Worm (Caenorhabditis elegans) whole organism, L1 larva: ENCODE results near the gene hot-3.

ENCODE experiments used
- C04F5.9 ChIP-seq: sonication (generic microtip); optimal IDR thresholded peaks from 2 replicates; lab custom pipeline; 2016; ENCODE audit warnings: missing genetic modification characterization, missing compliant biosample characterization
- C16A3.4 ChIP-seq: fragments of 150-350 bp; optimal IDR thresholded peaks from 2 replicates; lab custom pipeline; 2014; ENCODE audit warnings: missing biosample characterization, missing genetic modification characterization
- ama-1 ChIP-seq: fragments of 150-350 bp; optimal IDR thresholded peaks from 2 replicates; lab custom pipeline; 2014
- blmp-1 ChIP-seq: fragments of 150-350 bp; optimal IDR thresholded peaks from 2 replicates; lab custom pipeline; 2014; ENCODE audit warnings: missing biosample characterization, missing genetic modification characterization
- ceh-63 ChIP-seq: fragments of 200-800 bp; sonication (Bioruptor generic); optimal IDR thresholded peaks from 2 replicates; lab custom pipeline; 2018; ENCODE audit warnings: mild to moderate bottlenecking, missing genetic modification characterization, missing compliant biosample characterization
- ceh-8 ChIP-seq: fragments of 200-800 bp; sonication (Bioruptor generic); optimal IDR thresholded peaks from 2 replicates; lab custom pipeline; 2018; ENCODE audit warnings: mild to moderate bottlenecking, missing genetic modification characterization, moderate library complexity, missing compliant biosample characterization
- efl-1 ChIP-seq, 4 experiments: fragments of 150-350 bp; optimal IDR thresholded peaks in 3 of 4; peaks in 1 of 4; 1 replicate in 1 of 4; 2 replicates in 3 of 4; lab custom pipeline; 2014; ENCODE audit warnings: missing biosample characterization in 2 of 4, missing genetic modification characterization in 2 of 4, missing genetic modification reagents in 2 of 4
- egl-13 ChIP-seq: sonication (generic microtip); optimal IDR thresholded peaks from 2 replicates; lab custom pipeline; 2016; ENCODE audit warnings: missing genotype, missing genetic modification reagents, missing genetic modification characterization, missing compliant biosample characterization
- egl-27 ChIP-seq, 2 experiments: fragments of 150-350 bp in 1 of 2; sonication (generic microtip); optimal IDR thresholded peaks; 3 replicates each; lab custom pipeline; 2017 to 2018; ENCODE audit warnings: missing biosample characterization in 2 of 2, missing genetic modification characterization in 2 of 2, missing genetic modification reagents in 2 of 2
- elt-3 ChIP-seq, 6 experiments: fragments of 150-350 bp in 1 of 6; sonication (generic microtip); optimal IDR thresholded peaks; 2 replicates each; lab custom pipeline; 2017 to 2018; ENCODE audit warnings: missing biosample characterization in 6 of 6, missing genetic modification characterization in 6 of 6, inconsistent platforms in 1 of 6
- fkh-4 ChIP-seq: sonication (generic microtip); optimal IDR thresholded peaks from 2 replicates; lab custom pipeline; 2016; ENCODE audit warnings: missing compliant biosample characterization, missing genetic modification characterization, borderline replicate concordance
- fkh-8 ChIP-seq: sonication (generic microtip); optimal IDR thresholded peaks from 2 replicates; lab custom pipeline; 2016; ENCODE audit warnings: mild to moderate bottlenecking, missing genetic modification characterization, missing compliant biosample characterization
- hlh-4 ChIP-seq: sonication (generic microtip); optimal IDR thresholded peaks from 2 replicates; lab custom pipeline; 2016; ENCODE audit warnings: mild to moderate bottlenecking, missing genetic modification characterization, missing compliant biosample characterization
- irx-1 ChIP-seq: sonication (generic microtip); optimal IDR thresholded peaks from 2 replicates; lab custom pipeline; 2016; ENCODE audit warnings: missing genetic modification characterization, missing compliant biosample characterization
- jun-1 ChIP-seq: fragments of 150-350 bp; optimal IDR thresholded peaks from 2 replicates; lab custom pipeline; 2014; ENCODE audit warnings: missing biosample characterization, missing genetic modification reagents, missing genetic modification characterization
- lin-14 ChIP-seq: fragments of 200-800 bp; sonication (Bioruptor generic); optimal IDR thresholded peaks from 2 replicates; lab custom pipeline; 2018; ENCODE audit warnings: mild to moderate bottlenecking, missing genetic modification characterization, moderate library complexity, missing compliant biosample characterization
- lin-39 ChIP-seq: fragments of 150-350 bp; optimal IDR thresholded peaks from 2 replicates; lab custom pipeline; 2014; ENCODE audit warnings: missing biosample characterization, missing genetic modification reagents, missing genetic modification characterization
- lir-3 ChIP-seq: sonication (generic microtip); optimal IDR thresholded peaks from 2 replicates; lab custom pipeline; 2016; ENCODE audit warnings: mild to moderate bottlenecking, missing genetic modification characterization, moderate library complexity, missing compliant biosample characterization; ENCODE audit not compliant: poor library complexity
- lsy-2 ChIP-seq, 2 experiments: fragments of 150-350 bp; optimal IDR thresholded peaks; 2 replicates each; lab custom pipeline; 2014; ENCODE audit warnings: missing biosample characterization in 2 of 2, missing genetic modification characterization in 2 of 2
- mef-2 ChIP-seq: fragments of 150-350 bp; optimal IDR thresholded peaks from 2 replicates; lab custom pipeline; 2014; ENCODE audit warnings: missing biosample characterization, missing genetic modification characterization
- nhr-11 ChIP-seq: fragments of 150-350 bp; optimal IDR thresholded peaks from 2 replicates; lab custom pipeline; 2014; ENCODE audit warnings: missing biosample characterization, missing genetic modification characterization
- nhr-19 ChIP-seq: fragments of 200-800 bp; sonication (Bioruptor generic); conservative IDR thresholded peaks from 2 replicates; pipeline ENCODE4 v1.3.6; 2022; ENCODE audit warnings: missing genetic modification characterization, missing compliant biosample characterization
- nhr-237 ChIP-seq: fragments of 150-350 bp; optimal IDR thresholded peaks from 2 replicates; lab custom pipeline; 2014; ENCODE audit warnings: missing biosample characterization, missing genetic modification characterization
- nhr-28 ChIP-seq: fragments of 150-350 bp; optimal IDR thresholded peaks from 2 replicates; lab custom pipeline; 2014; ENCODE audit warnings: missing biosample characterization, missing genetic modification characterization
- nhr-47 ChIP-seq: sonication (generic microtip); optimal IDR thresholded peaks from 2 replicates; lab custom pipeline; 2016; ENCODE audit warnings: mild to moderate bottlenecking, missing genetic modification characterization, moderate library complexity, missing compliant biosample characterization
- nhr-85 ChIP-seq: sonication (generic microtip); peaks from one replicate; lab custom pipeline; 2016; ENCODE audit warnings: missing genetic modification characterization, inconsistent platforms, missing compliant biosample characterization
- rnt-1 ChIP-seq: sonication (generic microtip); optimal IDR thresholded peaks from 2 replicates; lab custom pipeline; 2016; ENCODE audit warnings: mild to moderate bottlenecking, missing genetic modification characterization, moderate library complexity, missing compliant biosample characterization
- sox-4 ChIP-seq: sonication (generic microtip); optimal IDR thresholded peaks from 2 replicates; lab custom pipeline; 2016; ENCODE audit warnings: missing genetic modification characterization, missing compliant biosample characterization
- sptf-1 ChIP-seq: fragments of 150-350 bp; optimal IDR thresholded peaks from 2 replicates; lab custom pipeline; 2014; ENCODE audit warnings: missing biosample characterization, missing genetic modification characterization
- unc-130 ChIP-seq: fragments of 150-350 bp; optimal IDR thresholded peaks from 2 replicates; lab custom pipeline; 2017; ENCODE audit warnings: missing biosample characterization, missing genetic modification characterization, inconsistent platforms
- unc-98 ChIP-seq: fragments of 200-800 bp; sonication (Bioruptor generic); IDR thresholded peaks from 2 replicates; pipeline ENCODE4 v1.3.6; 2022; ENCODE audit warnings: missing genetic modification characterization, missing compliant biosample characterization
- vab-15 ChIP-seq: sonication (generic microtip); optimal IDR thresholded peaks from 2 replicates; lab custom pipeline; 2017; ENCODE audit warnings: missing genotype, mild to moderate bottlenecking, missing genetic modification characterization, missing compliant biosample characterization
- zag-1 ChIP-seq: fragments of 150-350 bp; optimal IDR thresholded peaks from 2 replicates; lab custom pipeline; 2014; ENCODE audit warnings: missing biosample characterization, missing genetic modification characterization
- ztf-4 ChIP-seq: fragments of 150-350 bp; optimal IDR thresholded peaks from 2 replicates; lab custom pipeline; 2014; ENCODE audit warnings: missing biosample characterization, missing genetic modification characterization

The hot-3 gene

ce11 chrII:13935907-13936306, 4.1 kb upstream of the hot-3 start:
- TF ChIP-seq nhr-28 (tag; lab: Kevin White, UChicago) (no peak), ceh-8 (GFP tag; lab: Kevin White, UChicago) (peak; percentile 52), efl-1 (optimal IDR thresholded peaks at IDR 0.05; lab: Kevin White, UChicago) (no peak), efl-1 (GFP tag; optimal IDR thresholded peaks at IDR 0.05 in 1 of 2; lab: Kevin White, UChicago) (peak in 1 of 2 experiments; percentile 78), lin-14 (GFP tag; lab: Kevin White, UChicago) (peak; percentile 55), zag-1 (tag; lab: Kevin White, UChicago) (no peak), unc-98 (no peak), nhr-85 (tag; lab: Kevin White, UChicago) (no peak), egl-13 (tag; lab: Kevin White, UChicago) (peak; percentile 17)

ce11 chrII:13933534-13933933, 1.7 kb upstream of the hot-3 start:
- TF ChIP-seq lir-3: no peak
- no peak for TF ChIP-seq sptf-1 (tag; lab: Kevin White, UChicago)
- no peak for TF ChIP-seq C16A3.4 (tag; lab: Kevin White, UChicago)
- TF ChIP-seq ztf-4 (tag; lab: Kevin White, UChicago): no peak
- peak; percentile 76 for TF ChIP-seq ceh-63 (GFP tag; lab: Kevin White, UChicago)
- TF ChIP-seq C04F5.9: no peak
- TF ChIP-seq ceh-8 (GFP tag; lab: Kevin White, UChicago): peak; percentile 56
- TF ChIP-seq rnt-1 (tag; lab: Kevin White, UChicago): no peak
- no peak for TF ChIP-seq nhr-237
- no peak for TF ChIP-seq elt-3 (tag; optimal IDR thresholded peaks at IDR 0.05; lab: Kevin White, UChicago)
- no peak for TF ChIP-seq jun-1 (tag; lab: Kevin White, UChicago)
- no peak for TF ChIP-seq lin-39 (tag; lab: Kevin White, UChicago)
- TF ChIP-seq lsy-2 (tag; optimal IDR thresholded peaks at IDR 0.05; lab: Kevin White, UChicago): no peak
- TF ChIP-seq efl-1 (optimal IDR thresholded peaks at IDR 0.05; lab: Kevin White, UChicago): no peak
- TF ChIP-seq efl-1 (GFP tag; optimal IDR thresholded peaks at IDR 0.05 in 1 of 2; lab: Kevin White, UChicago): peak in 1 of 2 experiments; percentile 61
- TF ChIP-seq nhr-47 (tag; lab: Kevin White, UChicago): no peak
- peak; percentile 47 for TF ChIP-seq lin-14 (GFP tag; lab: Kevin White, UChicago)
- TF ChIP-seq ama-1 (lab: Kevin White, UChicago): no peak
- TF ChIP-seq blmp-1 (tag; lab: Kevin White, UChicago): no peak
- TF ChIP-seq fkh-8 (tag; lab: Kevin White, UChicago): no peak
- TF ChIP-seq vab-15 (tag; lab: Kevin White, UChicago): no peak
- no peak for TF ChIP-seq mef-2 (tag; lab: Kevin White, UChicago)
- no peak for TF ChIP-seq unc-130 (tag; lab: Kevin White, UChicago)
- TF ChIP-seq nhr-28 (tag; lab: Kevin White, UChicago): no peak
- no peak for TF ChIP-seq nhr-11
- no peak for TF ChIP-seq egl-27 (tag; optimal IDR thresholded peaks at IDR 0.05; lab: Kevin White, UChicago)
- no peak for TF ChIP-seq fkh-4 (tag; lab: Kevin White, UChicago)

ce11 chrII:13924909-13925308, 6.9 kb downstream of the hot-3 start, which contains the start of gene mltn-5:
Gene mltn-5 (plus strand): TSS chrII:13925209.
- TF ChIP-seq jun-1 (tag; lab: Kevin White, UChicago) (no peak), blmp-1 (tag; lab: Kevin White, UChicago) (peak; percentile 1)

ce11 chrII:13919100-13919499, 12.7 kb downstream of the hot-3 start:
- TF ChIP-seq rnt-1 (tag; lab: Kevin White, UChicago) (no peak), efl-1 (optimal IDR thresholded peaks at IDR 0.05; lab: Kevin White, UChicago) (no peak), efl-1 (GFP tag; optimal IDR thresholded peaks at IDR 0.05 in 1 of 2; lab: Kevin White, UChicago) (peak in 1 of 2 experiments; percentile 84)

ce11 chrII:13916040-13916439, 15.8 kb downstream of the hot-3 start, which contains the start of gene mltn-3:
Gene mltn-3 (plus strand): TSS chrII:13916340.
- TF ChIP-seq nhr-19 (GFP tag; lab: Robert Waterston, UW): no peak
- TF ChIP-seq irx-1 (tag; lab: Kevin White, UChicago): no peak
- no peak for TF ChIP-seq hlh-4
- no peak for TF ChIP-seq fkh-4 (tag; lab: Kevin White, UChicago)
- TF ChIP-seq zag-1 (tag; lab: Kevin White, UChicago): no peak
- TF ChIP-seq sox-4 (tag; lab: Kevin White, UChicago): no peak
